Fruit fly (Drosophila melanogaster) whole organism: Measurements from ENCODE around the gene CG14515.
A peak's percentile ranks its signal among the peaks of the same experiment; 100 is the strongest.

Experiments used
- CG8478 ChIP-seq: fragments of >200 bp; optimal IDR thresholded peaks from 2 replicates; lab custom pipeline; 2018; ENCODE audit warnings: inconsistent platforms
- Dll ChIP-seq: fragments of >200 bp; optimal IDR thresholded peaks from 2 replicates; lab custom pipeline; 2017
- EcR ChIP-seq, 2 experiments: fragments of >200 bp; optimal IDR thresholded peaks; 2 replicates each; lab custom pipeline; 2017; ENCODE audit warnings: missing biosample characterization in 2 of 2, missing genetic modification characterization in 2 of 2, missing genetic modification reagents in 2 of 2
- pan ChIP-seq: fragments of >200 bp; optimal IDR thresholded peaks from 2 replicates; lab custom pipeline; 2017
- psq ChIP-seq: fragments of >200 bp; optimal IDR thresholded peaks from 2 replicates; lab custom pipeline; 2017
- usp ChIP-seq: fragments of >200 bp; optimal IDR thresholded peaks from 2 replicates; lab custom pipeline; 2017; ENCODE audit warnings: missing biosample characterization, missing genetic modification characterization, mixed read lengths

DNA sequence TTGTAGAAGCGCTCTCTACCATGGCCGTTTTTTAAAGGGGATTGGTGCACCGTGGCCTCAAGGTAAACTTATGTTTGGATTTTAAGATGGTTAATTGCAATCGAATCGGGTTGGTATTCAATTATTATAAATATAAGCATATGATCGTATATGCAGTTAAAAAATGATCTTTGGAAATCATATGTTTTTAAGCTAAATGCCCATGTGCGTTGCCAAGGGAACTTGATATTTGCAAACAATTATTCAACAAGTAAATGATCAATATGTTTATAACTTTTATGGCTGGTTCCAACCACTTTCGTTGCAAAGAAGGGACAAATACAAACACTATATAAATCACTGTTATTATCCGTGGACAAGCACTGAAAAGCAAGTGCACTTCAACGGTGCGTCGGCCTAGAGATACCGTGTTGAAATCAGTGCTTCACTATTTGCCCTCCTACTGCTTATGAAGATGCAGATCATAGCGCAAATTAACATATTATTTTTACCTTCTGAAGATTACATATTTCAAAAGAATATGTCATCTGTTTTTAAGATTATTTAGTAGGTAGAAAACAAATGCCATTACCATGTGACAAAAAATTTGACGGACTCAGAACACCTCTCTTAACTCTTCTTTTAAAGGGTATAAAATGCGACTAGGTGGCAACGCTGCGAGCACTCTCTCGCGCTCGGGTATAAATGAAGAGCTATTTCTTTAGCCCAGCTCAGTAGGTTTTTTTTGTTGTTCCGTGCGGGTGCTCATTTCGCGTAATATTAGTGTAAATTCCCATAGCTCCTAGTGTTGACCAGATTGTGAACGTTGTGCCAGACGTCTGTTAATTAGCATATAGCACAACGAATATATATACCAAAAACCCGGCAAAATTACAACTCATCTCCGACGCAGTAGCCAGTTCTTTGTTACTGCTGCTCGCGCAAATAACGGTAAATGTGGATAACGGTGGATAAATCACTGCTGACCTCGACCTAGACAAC is 39.6 kb upstream of the CG14515 start, which contains the start of gene rdog:
- no peak for TF ChIP-seq CG8478 (lab: Kevin White, UChicago)
- TF ChIP-seq usp (GFP tag; lab: Kevin White, UChicago) = no peak
- TF ChIP-seq EcR (GFP tag; optimal IDR thresholded peaks at IDR 0.05; lab: Kevin White, UChicago) = no peak
- TF ChIP-seq psq (lab: Kevin White, UChicago) = no peak
- peak; percentile 97 for TF ChIP-seq pan (lab: Kevin White, UChicago)
- TF ChIP-seq Dll = no peak
